Fruit fly (Drosophila melanogaster): ENCODE measurements around the gene CG5087.
A peak's percentile ranks its signal among the peaks of the same experiment; 100 is the strongest.

- TF ChIP-seq CG7101 (tag; optimal IDR thresholded peaks at IDR 0.05): peak; percentile 90
- no peak for TF ChIP-seq toe (GFP tag; optimal IDR thresholded peaks at IDR 0.05)
- peak; percentile 96 for TF ChIP-seq ovo (GFP tag; optimal IDR thresholded peaks at IDR 0.05)
- peak; percentile 74 for TF ChIP-seq CG1620 (GFP tag; optimal IDR thresholded peaks at IDR 0.05)
- no peak for TF ChIP-seq CG5204 (GFP tag; optimal IDR thresholded peaks at IDR 0.05)
- peak; percentile 37 for TF ChIP-seq Crg-1 (GFP tag; optimal IDR thresholded peaks at IDR 0.05)
- peak; percentile 89 for TF ChIP-seq CG14711 (tag; optimal IDR thresholded peaks at IDR 0.05)
These were observed 1.7 kb upstream of the CG5087 start for dm6 chr3L:8996173-8996767.
